Fruit fly (Drosophila melanogaster) whole organism, larva: ENCODE measurements around the gene CG16704.

ENCODE experiments used
- noc ChIP-seq: fragments of 200-800 bp; sonication (Bioruptor generic); optimal IDR thresholded peaks from 3 replicates; lab custom pipeline; 2019; ENCODE audit warnings: missing biosample characterization, mild to moderate bottlenecking, missing genetic modification characterization, moderate library complexity

Gene CG16704

dm6 chr2L:3701526-3701925 is 9.1 kb upstream of the CG16704 start, which contains the start of gene CG43145:
CG43145 (plus strand) TSS chr2L:3701826.
- no peak for TF ChIP-seq noc (tag; lab: Kevin White, UChicago)

- no peak for TF ChIP-seq noc (tag; lab: Kevin White, UChicago)
Measured at dm6 chr2L:3700990-3701389, 8.6 kb upstream of the CG16704 start, which contains the start of gene CG42467. CG42467 (plus strand) TSS chr2L:3701290.

dm6 chr2L:3700374-3700773 is 8.0 kb upstream of the CG16704 start, which contains the start of gene Sfp24C1:
Sfp24C1 (plus strand) TSS chr2L:3700674.
- TF ChIP-seq noc (tag; lab: Kevin White, UChicago): no peak

dm6 chr2L:3699895-3700294 is 7.5 kb upstream of the CG16704 start, which contains the start of gene CG42465:
CG42465 (plus strand) TSS chr2L:3700195.
- TF ChIP-seq noc (tag; lab: Kevin White, UChicago): no peak

- TF ChIP-seq noc (tag; lab: Kevin White, UChicago): no peak
Measured at dm6 chr2L:3698992-3699514, 6.7 kb upstream of the CG16704 start, which contains the start of the genes CG10031 and CG42464. CG10031 (minus strand) TSS chr2L:3699092. CG42464 (plus strand) TSS chr2L:3699464.

- no peak for TF ChIP-seq noc (tag; lab: Kevin White, UChicago)
Measured at dm6 chr2L:3697772-3698171, 5.4 kb upstream of the CG16704 start, which contains the start of gene CG3604. CG3604 (minus strand) TSS chr2L:3697872.

dm6 chr2L:3696438-3696837 is 4.1 kb upstream of the CG16704 start, which contains the start of gene IM33:
IM33 (minus strand) TSS chr2L:3696658.
- peak; percentile 13 for TF ChIP-seq noc (tag; lab: Kevin White, UChicago)

- TF ChIP-seq noc (tag; lab: Kevin White, UChicago): no peak
Measured at dm6 chr2L:3695361-3695818, 3.0 kb upstream of the CG16704 start, which contains the start of gene CG16713. CG16713 (minus strand) TSS chr2L:3695411.

- TF ChIP-seq noc (tag; lab: Kevin White, UChicago): no peak
Measured at dm6 chr2L:3694920-3695319, 2.5 kb upstream of the CG16704 start, which contains the start of gene CG43165. CG43165 (minus strand) TSS chr2L:3695020.

dm6 chr2L:3693805-3694204 is 1.4 kb upstream of the CG16704 start, which contains the start of gene Acp24A4:
Acp24A4 (minus strand) TSS chr2L:3693905.
- no peak for TF ChIP-seq noc (tag; lab: Kevin White, UChicago)

- TF ChIP-seq noc (tag; lab: Kevin White, UChicago): no peak
Measured at dm6 chr2L:3693082-3693481, 695 bp upstream of the CG16704 start, which contains the start of gene CG3513. CG3513 (minus strand) TSS chr2L:3693182.

dm6 chr2L:3685139-3685851 is 7.1 kb downstream of the CG16704 start:
- TF ChIP-seq noc (tag; lab: Kevin White, UChicago): no peak

dm6 chr2L:3682489-3682888 is 9.9 kb downstream of the CG16704 start:
- TF ChIP-seq noc (tag; lab: Kevin White, UChicago): no peak

dm6 chr2L:3681338-3681737 is 11.0 kb downstream of the CG16704 start:
- no peak for TF ChIP-seq noc (tag; lab: Kevin White, UChicago)

dm6 chr2L:3675770-3676169 is 16.6 kb downstream of the CG16704 start:
- TF ChIP-seq noc (tag; lab: Kevin White, UChicago): no peak

- TF ChIP-seq noc (tag; lab: Kevin White, UChicago): no peak
Measured at dm6 chr2L:3670481-3670880, 21.9 kb downstream of the CG16704 start, which contains the start of gene Sfp24Bc. Sfp24Bc (minus strand) TSS chr2L:3670581.
